Worm (Caenorhabditis elegans) whole organism, L2 larva: Measurements from ENCODE around the gene F26H11.8.

Source experiments
- ama-1 ChIP-seq: fragments of 150-350 bp; optimal IDR thresholded peaks from 2 replicates; lab custom pipeline; 2018; ENCODE audit warnings: inconsistent platforms
- blmp-1 ChIP-seq: sonication (generic microtip); optimal IDR thresholded peaks from 2 replicates; lab custom pipeline; 2017; ENCODE audit warnings: missing genetic modification characterization, mild to moderate bottlenecking, missing compliant biosample characterization, antibody characterized with exemption, moderate library complexity; ENCODE audit not compliant: insufficient read depth
- ceh-16 ChIP-seq: fragments of 150-350 bp; optimal IDR thresholded peaks from 2 replicates; lab custom pipeline; 2014; ENCODE audit warnings: missing biosample characterization, missing genetic modification characterization
- egl-27 ChIP-seq: sonication (generic microtip); optimal IDR thresholded peaks from 3 replicates; lab custom pipeline; 2017; ENCODE audit warnings: missing biosample characterization, missing genetic modification reagents, missing genetic modification characterization
- nhr-10 ChIP-seq: sonication (generic microtip); optimal IDR thresholded peaks from 2 replicates; lab custom pipeline; 2017; ENCODE audit warnings: missing biosample characterization, missing genetic modification characterization

- no peak for TF ChIP-seq ama-1 (lab: Kevin White, UChicago)
- no peak for TF ChIP-seq blmp-1
- TF ChIP-seq nhr-10 (tag; lab: Kevin White, UChicago), result no peak
- TF ChIP-seq egl-27, result no peak
- no peak for TF ChIP-seq ceh-16 (tag; lab: Kevin White, UChicago)
Measured at ce11 chrII:14401098-14401497, 12.8 kb downstream of the F26H11.8 start.
